Worm (Caenorhabditis elegans) whole organism, L3 larva: Measurements from ENCODE around the gene R05G6.10.

ENCODE experiments used
- R02D3.7 ChIP-seq: fragments of 150-350 bp; optimal IDR thresholded peaks from 2 replicates; lab custom pipeline; 2014; ENCODE audit warnings: missing biosample characterization, missing genetic modification characterization
- ceh-16 ChIP-seq: sonication (generic microtip); optimal IDR thresholded peaks from 2 replicates; lab custom pipeline; 2017; ENCODE audit warnings: missing biosample characterization, missing genetic modification characterization
- lin-39 ChIP-seq: fragments of 150-350 bp; optimal IDR thresholded peaks from 2 replicates; lab custom pipeline; 2018; ENCODE audit warnings: missing biosample characterization, missing genetic modification reagents, missing genetic modification characterization
- nhr-12 ChIP-seq: fragments of 150-350 bp; optimal IDR thresholded peaks from 2 replicates; lab custom pipeline; 2014; ENCODE audit warnings: missing biosample characterization, missing genetic modification characterization
- nhr-237 ChIP-seq: fragments of 150-350 bp; optimal IDR thresholded peaks from 2 replicates; lab custom pipeline; 2014; ENCODE audit warnings: missing biosample characterization, missing genetic modification characterization
- nhr-28 ChIP-seq: fragments of 150-350 bp; optimal IDR thresholded peaks from 2 replicates; lab custom pipeline; 2014; ENCODE audit warnings: missing biosample characterization, missing genetic modification characterization
- nhr-77 ChIP-seq: fragments of 150-350 bp; optimal IDR thresholded peaks from 2 replicates; lab custom pipeline; 2014; ENCODE audit warnings: missing biosample characterization, missing genetic modification characterization
- pha-4 ChIP-seq: fragments of 150-350 bp; optimal IDR thresholded peaks from 2 replicates; lab custom pipeline; 2014; ENCODE audit warnings: missing biosample characterization, missing genetic modification reagents, missing genetic modification characterization
- sea-2 ChIP-seq: fragments of 150-350 bp; sonication (generic microtip); optimal IDR thresholded peaks from 4 replicates; lab custom pipeline; 2014; ENCODE audit warnings: missing biosample characterization, missing genetic modification reagents, missing genetic modification characterization
- skn-1 ChIP-seq: fragments of 150-350 bp; optimal IDR thresholded peaks from 2 replicates; lab custom pipeline; 2014; ENCODE audit warnings: missing biosample characterization, missing genetic modification characterization
- ztf-11 ChIP-seq: fragments of 150-350 bp; optimal IDR thresholded peaks from 2 replicates; lab custom pipeline; 2014; ENCODE audit warnings: missing biosample characterization, missing genetic modification characterization

DNA sequence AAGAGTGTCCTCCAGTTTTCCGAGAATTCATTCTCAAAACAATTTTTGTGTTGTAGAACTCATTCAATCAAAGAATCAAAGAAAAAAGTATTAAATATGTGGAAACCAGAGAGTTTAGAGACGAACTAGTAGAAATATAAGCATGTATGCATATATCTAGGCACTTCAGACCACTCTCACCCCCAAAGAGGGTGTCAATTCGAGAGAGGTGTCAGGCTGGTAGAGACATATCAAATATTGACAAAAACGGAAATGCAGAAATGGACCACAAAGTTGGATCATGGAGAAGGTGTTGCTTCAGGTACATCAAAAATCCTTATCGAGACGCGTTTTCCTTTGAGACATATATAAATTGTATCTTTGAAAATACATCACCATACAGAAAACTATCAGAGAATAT is 18.6 kb downstream of the R05G6.10 start:
- TF ChIP-seq nhr-237, result no peak
- TF ChIP-seq skn-1 (tag; lab: Kevin White, UChicago), result no peak
- TF ChIP-seq pha-4, result peak; percentile 27
- no peak for TF ChIP-seq lin-39 (tag; lab: Kevin White, UChicago)
- no peak for TF ChIP-seq ztf-11 (tag; lab: Kevin White, UChicago)
- TF ChIP-seq R02D3.7 (tag; lab: Kevin White, UChicago), result no peak
- TF ChIP-seq ceh-16 (tag; lab: Kevin White, UChicago), result no peak
- TF ChIP-seq nhr-12 (tag; lab: Kevin White, UChicago), result no peak
- no peak for TF ChIP-seq nhr-28
- TF ChIP-seq nhr-77 (tag; lab: Kevin White, UChicago), result no peak
- TF ChIP-seq sea-2, result no peak
